Worm (Caenorhabditis elegans): Measurements from ENCODE around the gene Y41D4A.6.

The Y41D4A.6 gene

DNA sequence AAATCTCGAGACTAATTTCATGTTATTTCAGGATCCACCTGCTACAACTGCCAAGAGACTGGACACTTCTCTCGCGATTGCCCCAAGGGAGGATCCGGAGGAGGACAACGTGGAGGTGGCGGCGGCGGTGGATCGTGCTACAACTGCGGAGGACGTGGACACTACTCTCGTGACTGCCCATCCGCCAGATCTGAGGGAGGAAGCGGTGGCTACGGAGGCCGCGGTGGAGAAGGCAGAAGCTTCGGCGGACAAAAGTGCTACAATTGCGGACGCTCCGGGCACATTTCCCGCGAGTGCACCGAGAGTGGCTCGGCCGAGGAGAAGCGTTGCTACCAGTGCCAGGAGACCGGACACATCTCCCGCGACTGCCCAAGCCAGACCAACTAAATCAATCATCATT is 34.8 kb downstream of the Y41D4A.6 start:
- TF ChIP-seq jun-1 (tag; optimal IDR thresholded peaks at IDR 0.05) (no peak), lin-39 (tag; optimal IDR thresholded peaks at IDR 0.05) (no peak)

DNA sequence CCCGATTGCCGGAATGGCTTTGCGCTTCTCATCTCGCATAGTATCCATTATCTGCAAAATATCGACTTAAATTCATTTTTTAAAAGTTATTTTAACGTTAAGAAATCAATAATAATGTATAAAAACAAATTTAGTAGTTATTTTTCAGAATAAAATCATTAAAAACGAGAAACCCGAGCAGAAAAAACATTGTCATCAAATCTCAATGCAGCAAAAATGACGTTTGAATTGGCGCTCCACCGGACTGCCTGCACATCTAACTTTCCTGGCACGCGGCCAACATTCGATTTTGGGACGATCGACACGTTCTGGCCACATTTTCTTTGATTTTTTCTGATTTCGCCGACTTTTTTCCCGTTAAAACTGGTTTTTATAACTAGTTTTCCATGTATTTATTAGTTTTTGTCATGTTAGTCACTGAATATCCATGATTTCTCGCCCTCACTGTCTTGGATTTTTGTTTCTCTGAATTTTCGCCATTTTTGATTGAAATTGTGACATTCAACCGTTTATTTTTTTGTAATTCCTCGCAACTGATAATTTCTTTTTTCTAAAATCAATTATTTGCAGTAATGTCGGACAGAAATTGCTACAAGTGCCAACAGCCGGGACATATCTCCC is 35.5 kb downstream of the Y41D4A.6 start, which contains the start of the genes pbs-1 and K08D12.3:
pbs-1 (minus strand) TSS at position 51 of the 621 bp plus-strand sequence.
K08D12.3 (plus strand) TSS at position 571 of the 621 bp plus-strand sequence.
- TF ChIP-seq jun-1 (tag; optimal IDR thresholded peaks at IDR 0.05) (peak; percentile 60), ztf-4 (tag; optimal IDR thresholded peaks at IDR 0.05) (no peak), nhr-77 (tag; optimal IDR thresholded peaks at IDR 0.05) (peak; percentile 38), zag-1 (tag; optimal IDR thresholded peaks at IDR 0.05) (no peak), nhr-76 (tag; optimal IDR thresholded peaks at IDR 0.05) (no peak), mml-1 (tag; optimal IDR thresholded peaks at IDR 0.05) (no peak), ceh-28 (tag; optimal IDR thresholded peaks at IDR 0.05) (peak; percentile 67), nhr-11 (tag; optimal IDR thresholded peaks at IDR 0.05) (no peak), mdl-1 (tag; optimal IDR thresholded peaks at IDR 0.05) (no peak), elt-3 (tag; optimal IDR thresholded peaks at IDR 0.05) (no peak), skn-1 (tag; optimal IDR thresholded peaks at IDR 0.05) (peak; percentile 93), egl-27 (tag; optimal IDR thresholded peaks at IDR 0.05) (no peak), unc-39 (tag; optimal IDR thresholded peaks at IDR 0.05) (no peak), fkh-10 (GFP tag; optimal IDR thresholded peaks at IDR 0.05) (no peak), nfya-1 (tag; optimal IDR thresholded peaks at IDR 0.05; ENCODE audit: insufficient read depth) (peak; percentile 91), nhr-12 (tag; optimal IDR thresholded peaks at IDR 0.05) (no peak), nhr-25 (tag; optimal IDR thresholded peaks at IDR 0.05) (peak; percentile 87), snpc-4 (tag; optimal IDR thresholded peaks at IDR 0.05) (peak; percentile 61), nhr-43 (tag; optimal IDR thresholded peaks at IDR 0.05; ENCODE audit: poor library complexity, severe bottlenecking) (peak; percentile 78), nhr-67 (tag; optimal IDR thresholded peaks at IDR 0.05) (no peak), pha-4 (tag; optimal IDR thresholded peaks at IDR 0.05) (peak; percentile 87), egl-5 (tag; optimal IDR thresholded peaks at IDR 0.05) (peak; percentile 77), ceh-16 (tag; optimal IDR thresholded peaks at IDR 0.05) (no peak), unc-62 (GFP tag; optimal IDR thresholded peaks at IDR 0.05) (no peak), pqm-1 (tag; optimal IDR thresholded peaks at IDR 0.05) (no peak), hmg-11 (tag; optimal IDR thresholded peaks at IDR 0.05) (peak; percentile 73), lin-15B (tag; optimal IDR thresholded peaks at IDR 0.05) (peak; percentile 89), R02D3.7 (tag; optimal IDR thresholded peaks at IDR 0.05) (peak; percentile 44), nhr-237 (tag; optimal IDR thresholded peaks at IDR 0.05) (no peak), elt-2 (tag; optimal IDR thresholded peaks at IDR 0.05) (peak; percentile 61), lsy-12 (tag; optimal IDR thresholded peaks at IDR 0.05) (peak; percentile 41), fos-1 (tag; optimal IDR thresholded peaks at IDR 0.05) (no peak), nhr-28 (tag; optimal IDR thresholded peaks at IDR 0.05) (no peak), elt-1 (tag; optimal IDR thresholded peaks at IDR 0.05) (no peak), nhr-23 (tag; optimal IDR thresholded peaks at IDR 0.05) (peak; percentile 91), ztf-11 (tag; optimal IDR thresholded peaks at IDR 0.05) (no peak), ZK546.5 (tag; optimal IDR thresholded peaks at IDR 0.05) (peak; percentile 82), ama-1 (optimal IDR thresholded peaks at IDR 0.05) (peak; percentile 71), eor-1 (tag; optimal IDR thresholded peaks at IDR 0.05) (no peak), aly-2 (tag; optimal IDR thresholded peaks at IDR 0.05) (no peak), sea-2 (GFP tag; optimal IDR thresholded peaks at IDR 0.05) (no peak), tbx-2 (tag; optimal IDR thresholded peaks at IDR 0.05) (peak; percentile 26), fkh-2 (tag; optimal IDR thresholded peaks at IDR 0.05) (no peak), ceh-82 (tag; optimal IDR thresholded peaks at IDR 0.05) (peak; percentile 32), lin-39 (tag; optimal IDR thresholded peaks at IDR 0.05) (peak; percentile 84), ceh-9 (tag; optimal IDR thresholded peaks at IDR 0.05) (no peak), daf-12 (tag; optimal IDR thresholded peaks at IDR 0.05) (no peak)

Data from whole organism, L3 larva.